Worm (Caenorhabditis elegans): ENCODE measurements around the gene srw-35.

Gene srw-35

ce11 chrV:16471995-16472563, at the start of gene srw-35:
TSS of gene srw-35 (plus strand) at chrV:16472513.
- TF ChIP-seq jun-1 (tag; optimal IDR thresholded peaks at IDR 0.05) (no peak), elt-2 (tag; optimal IDR thresholded peaks at IDR 0.05) (no peak), nhr-43 (tag; optimal IDR thresholded peaks at IDR 0.05; ENCODE audit: poor library complexity, severe bottlenecking) (no peak), sea-2 (GFP tag; optimal IDR thresholded peaks at IDR 0.05) (no peak), nhr-237 (tag; optimal IDR thresholded peaks at IDR 0.05) (no peak), nhr-25 (tag; optimal IDR thresholded peaks at IDR 0.05) (no peak), fos-1 (tag; optimal IDR thresholded peaks at IDR 0.05) (no peak), unc-62 (GFP tag; optimal IDR thresholded peaks at IDR 0.05) (no peak), ceh-82 (tag; optimal IDR thresholded peaks at IDR 0.05) (no peak), ceh-16 (tag; optimal IDR thresholded peaks at IDR 0.05) (no peak), ceh-9 (tag; optimal IDR thresholded peaks at IDR 0.05) (no peak), elt-3 (tag; optimal IDR thresholded peaks at IDR 0.05) (no peak), lin-15B (tag; optimal IDR thresholded peaks at IDR 0.05) (no peak), nhr-76 (tag; optimal IDR thresholded peaks at IDR 0.05) (no peak), pha-4 (tag; optimal IDR thresholded peaks at IDR 0.05) (no peak), mdl-1 (tag; optimal IDR thresholded peaks at IDR 0.05) (no peak), unc-39 (tag; optimal IDR thresholded peaks at IDR 0.05) (no peak), snpc-4 (tag; optimal IDR thresholded peaks at IDR 0.05) (no peak), mml-1 (tag; optimal IDR thresholded peaks at IDR 0.05) (no peak)

- TF ChIP-seq ztf-11 (tag; optimal IDR thresholded peaks at IDR 0.05) (no peak), elt-2 (tag; optimal IDR thresholded peaks at IDR 0.05) (no peak), nhr-77 (tag; optimal IDR thresholded peaks at IDR 0.05) (no peak), fkh-2 (tag; optimal IDR thresholded peaks at IDR 0.05) (no peak), ceh-28 (tag; optimal IDR thresholded peaks at IDR 0.05) (no peak)
Observed at ce11 chrV:16424428-16424827, 47.9 kb upstream of the srw-35 start, which contains the start of gene srw-29. TSS of gene srw-29 (minus strand) at chrV:16424528.

ce11 chrV:16429503-16429902, 42.8 kb upstream of the srw-35 start, which contains the start of gene F26D2.10:
TSS of gene F26D2.10 (minus strand) at chrV:16429603.
- TF ChIP-seq nhr-25 (tag; optimal IDR thresholded peaks at IDR 0.05) (no peak), nhr-12 (tag; optimal IDR thresholded peaks at IDR 0.05) (no peak), egl-5 (tag; optimal IDR thresholded peaks at IDR 0.05) (no peak), unc-62 (GFP tag; optimal IDR thresholded peaks at IDR 0.05) (no peak), fkh-10 (GFP tag; optimal IDR thresholded peaks at IDR 0.05) (no peak), mdl-1 (tag; optimal IDR thresholded peaks at IDR 0.05) (no peak), fos-1 (tag; optimal IDR thresholded peaks at IDR 0.05) (no peak), tbx-2 (tag; optimal IDR thresholded peaks at IDR 0.05) (no peak), nhr-76 (tag; optimal IDR thresholded peaks at IDR 0.05) (no peak)

- TF ChIP-seq snpc-4 (tag; optimal IDR thresholded peaks at IDR 0.05) (no peak), hmg-11 (tag; optimal IDR thresholded peaks at IDR 0.05) (no peak), pqm-1 (tag; optimal IDR thresholded peaks at IDR 0.05) (no peak), lsy-12 (tag; optimal IDR thresholded peaks at IDR 0.05) (no peak), nhr-43 (tag; optimal IDR thresholded peaks at IDR 0.05; ENCODE audit: poor library complexity, severe bottlenecking) (no peak)
Observed at ce11 chrV:16429940-16430339, 42.4 kb upstream of the srw-35 start, which contains the start of gene str-73. TSS of gene str-73 (plus strand) at chrV:16430240.

ce11 chrV:16433471-16433870, 38.8 kb upstream of the srw-35 start, which contains the start of gene clec-234:
TSS of gene clec-234 (minus strand) at chrV:16433571.
- TF ChIP-seq nfya-1 (tag; optimal IDR thresholded peaks at IDR 0.05; ENCODE audit: insufficient read depth) = no peak
- TF ChIP-seq hmg-11 (tag; optimal IDR thresholded peaks at IDR 0.05) = no peak
- TF ChIP-seq mml-1 (tag; optimal IDR thresholded peaks at IDR 0.05) = no peak
- no peak for TF ChIP-seq sea-2 (GFP tag; optimal IDR thresholded peaks at IDR 0.05)
- no peak for TF ChIP-seq ceh-82 (tag; optimal IDR thresholded peaks at IDR 0.05)
- TF ChIP-seq nhr-237 (tag; optimal IDR thresholded peaks at IDR 0.05) = no peak

ce11 chrV:16435510-16435909, 36.8 kb upstream of the srw-35 start, which contains the start of the genes F26D2.13 and F26D2.14:
TSS of gene F26D2.13 (minus strand) at chrV:16435610.
TSS of gene F26D2.14 (plus strand) at chrV:16435855.
- no peak for TF ChIP-seq mml-1 (tag; optimal IDR thresholded peaks at IDR 0.05)
- no peak for TF ChIP-seq fkh-10 (GFP tag; optimal IDR thresholded peaks at IDR 0.05)
- no peak for TF ChIP-seq nhr-11 (tag; optimal IDR thresholded peaks at IDR 0.05)
- TF ChIP-seq tbx-2 (tag; optimal IDR thresholded peaks at IDR 0.05) = no peak
- no peak for TF ChIP-seq ZK546.5 (tag; optimal IDR thresholded peaks at IDR 0.05)
- no peak for TF ChIP-seq nhr-67 (tag; optimal IDR thresholded peaks at IDR 0.05)
- no peak for TF ChIP-seq nhr-23 (tag; optimal IDR thresholded peaks at IDR 0.05)
- TF ChIP-seq sea-2 (GFP tag; optimal IDR thresholded peaks at IDR 0.05) = no peak

Data from whole organism, L3 larva.